Fruit fly (Drosophila melanogaster) S2 (cell line): Measurements from ENCODE around the gene Jon25Biii.

ENCODE experiments used
- CG8478 ChIP-seq: fragments of >200 bp; optimal IDR thresholded peaks from 2 replicates; lab custom pipeline; 2018
- CTCF ChIP-seq, 2 experiments: fragments of >200 bp; optimal IDR thresholded peaks; 2 replicates each; lab custom pipeline; 2018

- TF ChIP-seq CTCF (optimal IDR thresholded peaks at IDR 0.05; lab: Kevin White, UChicago) (no peak), CG8478 (no peak)
These were observed 7.5 kb upstream of the Jon25Biii start, which contains the start of gene CG34124 for dm6 chr2L:4958111-4958510.
